Worm (Caenorhabditis elegans): ENCODE measurements around the gene tbg-1.

ce11 chrIII:9600645-9601044, 28.3 kb downstream of the tbg-1 start, which contains the start of gene F58A4.2:
- TF ChIP-seq Y105C5A.15 (GFP tag; IDR thresholded peaks at IDR 0.05) (no peak), nhr-42 (GFP tag; IDR thresholded peaks at IDR 0.05) (no peak), aha-1 (tag) (no peak), nhr-237 (tag; optimal IDR thresholded peaks at IDR 0.05) (no peak), sdz-12 (GFP tag; optimal IDR thresholded peaks at IDR 0.05) (no peak), unc-62 (GFP tag; optimal IDR thresholded peaks at IDR 0.05 in 1 of 2) (no peak), unc-62 (tag; optimal IDR thresholded peaks at IDR 0.05) (no peak), ceh-20 (GFP tag; IDR thresholded peaks at IDR 0.05) (no peak), lin-38 (GFP tag; IDR thresholded peaks at IDR 0.05) (no peak)
